Fruit fly (Drosophila melanogaster) whole organism, embryonic: ENCODE measurements around the gene Mon1.

Experiments used
- ATbp ChIP-seq: fragments of 200-800 bp; sonication (Bioruptor generic); optimal IDR thresholded peaks from 2 replicates; lab custom pipeline; 2017; ENCODE audit warnings: missing biosample characterization, mild to moderate bottlenecking, missing genetic modification characterization, missing genetic modification reagents
- Antp ChIP-seq: fragments of 200-800 bp; sonication (Bioruptor generic); optimal IDR thresholded peaks from 3 replicates; lab custom pipeline; 2016; ENCODE audit warnings: missing biosample characterization, missing genetic modification characterization
- CG10209 ChIP-seq: fragments of 200-800 bp; sonication (Bioruptor generic); optimal IDR thresholded peaks from 3 replicates; lab custom pipeline; 2017; ENCODE audit warnings: missing biosample characterization, mild to moderate bottlenecking, missing genetic modification characterization, missing genetic modification reagents
- CG10431 ChIP-seq: fragments of 200-800 bp; sonication (Bioruptor generic); optimal IDR thresholded peaks from 3 replicates; lab custom pipeline; 2018; ENCODE audit warnings: missing biosample characterization, mild to moderate bottlenecking, missing genetic modification characterization
- CG10565 ChIP-seq: fragments of 200-800 bp; sonication (Bioruptor generic); optimal IDR thresholded peaks from 3 replicates; lab custom pipeline; 2016; ENCODE audit warnings: missing biosample characterization, mild to moderate bottlenecking, missing genetic modification characterization
- CG10654 ChIP-seq: fragments of 200-800 bp; sonication (Bioruptor generic); optimal IDR thresholded peaks from 2 replicates; lab custom pipeline; 2016; ENCODE audit warnings: missing biosample characterization, missing genetic modification characterization
- CG11398 ChIP-seq: fragments of 200-800 bp; sonication (Bioruptor generic); optimal IDR thresholded peaks from 2 replicates; lab custom pipeline; 2016; ENCODE audit warnings: missing biosample characterization, missing genetic modification characterization
- CG11696 ChIP-seq: fragments of 200-800 bp; sonication (Bioruptor generic); IDR thresholded peaks from 2 replicates; pipeline ENCODE4 v1.3.6; 2022; ENCODE audit warnings: missing biosample characterization, missing genetic modification characterization
- CG12104 ChIP-seq: fragments of 200-800 bp; sonication (Bioruptor generic); optimal IDR thresholded peaks from 3 replicates; lab custom pipeline; 2016; ENCODE audit warnings: missing biosample characterization, missing genetic modification characterization
- CG14965 ChIP-seq: fragments of 200-800 bp; sonication (Bioruptor generic); optimal IDR thresholded peaks from 2 replicates; lab custom pipeline; 2016; ENCODE audit warnings: missing biosample characterization, missing genetic modification characterization, borderline replicate concordance
- CG1529 ChIP-seq: fragments of 200-800 bp; sonication (Bioruptor generic); optimal IDR thresholded peaks from 3 replicates; lab custom pipeline; 2018; ENCODE audit warnings: missing biosample characterization, missing genetic modification characterization
- CG16815 ChIP-seq: fragments of 200-800 bp; sonication (Bioruptor generic); optimal IDR thresholded peaks from 3 replicates; lab custom pipeline; 2017; ENCODE audit warnings: missing biosample characterization, mild to moderate bottlenecking, missing genetic modification characterization
- CG17385 ChIP-seq: fragments of 200-800 bp; sonication (Bioruptor generic); optimal IDR thresholded peaks from 3 replicates; lab custom pipeline; 2018; ENCODE audit warnings: missing biosample characterization, mild to moderate bottlenecking, missing genetic modification characterization
- CG17912 ChIP-seq: fragments of 200-800 bp; sonication (Bioruptor generic); optimal IDR thresholded peaks from 2 replicates; lab custom pipeline; 2018; ENCODE audit warnings: missing biosample characterization, mild to moderate bottlenecking, missing genetic modification characterization
- CG5180 ChIP-seq: fragments of 200-800 bp; sonication (Bioruptor generic); optimal IDR thresholded peaks from 3 replicates; lab custom pipeline; 2017; ENCODE audit warnings: missing biosample characterization, missing genetic modification characterization, mild to moderate bottlenecking, moderate library complexity, missing genetic modification reagents
- CG6813 ChIP-seq: fragments of 200-800 bp; sonication (Bioruptor generic); optimal IDR thresholded peaks from 2 replicates; lab custom pipeline; 2017; ENCODE audit warnings: missing biosample characterization, missing genetic modification characterization, mild to moderate bottlenecking, moderate library complexity, missing genetic modification reagents
- CG6854 ChIP-seq: fragments of 200-800 bp; sonication (Bioruptor generic); optimal IDR thresholded peaks from 3 replicates; lab custom pipeline; 2017; ENCODE audit warnings: missing biosample characterization, mild to moderate bottlenecking, missing genetic modification characterization
- CG8359 ChIP-seq: fragments of 200-800 bp; sonication (Bioruptor generic); optimal IDR thresholded peaks from 2 replicates; lab custom pipeline; 2017; ENCODE audit warnings: missing biosample characterization, mild to moderate bottlenecking, missing genetic modification characterization, borderline replicate concordance
- CG9609 ChIP-seq: fragments of 200-800 bp; sonication (Bioruptor generic); optimal IDR thresholded peaks from 3 replicates; lab custom pipeline; 2016; ENCODE audit warnings: missing biosample characterization, missing genetic modification characterization
- CG9797 ChIP-seq: fragments of 200-800 bp; sonication (Bioruptor generic); optimal IDR thresholded peaks from 3 replicates; lab custom pipeline; 2018; ENCODE audit warnings: missing biosample characterization, mild to moderate bottlenecking, missing genetic modification characterization
- Chrac-16 ChIP-seq: fragments of 200-800 bp; sonication (Bioruptor generic); optimal IDR thresholded peaks from 3 replicates; lab custom pipeline; 2016; ENCODE audit warnings: missing biosample characterization, missing genetic modification characterization
- D19A ChIP-seq: fragments of 200-800 bp; optimal IDR thresholded peaks from 3 replicates; lab custom pipeline; 2019; ENCODE audit warnings: missing biosample characterization, mild to moderate bottlenecking, missing genetic modification characterization, moderate library complexity
- Dbx ChIP-seq: fragments of 200-800 bp; sonication (Bioruptor generic); IDR thresholded peaks from 3 replicates; pipeline ENCODE4 v1.3.6; 2022; ENCODE audit warnings: missing biosample characterization, missing genetic modification characterization
- Doc3 ChIP-seq: fragments of 200-800 bp; sonication (Bioruptor generic); IDR thresholded peaks from 3 replicates; pipeline ENCODE4 v1.3.6; 2022; ENCODE audit warnings: missing biosample characterization, missing genetic modification characterization; ENCODE audit not compliant: partially characterized antibody
- Dp ChIP-seq: fragments of 200-800 bp; sonication (Bioruptor generic); optimal IDR thresholded peaks from 2 replicates; lab custom pipeline; 2018; ENCODE audit warnings: missing biosample characterization, mild to moderate bottlenecking, missing genetic modification characterization, moderate library complexity
- Fer2 ChIP-seq: fragments of 200-800 bp; sonication (Bioruptor generic); optimal IDR thresholded peaks from 2 replicates; lab custom pipeline; 2018; ENCODE audit warnings: missing biosample characterization, mild to moderate bottlenecking, missing genetic modification characterization, moderate library complexity
- Mes4 ChIP-seq: fragments of 200-800 bp; sonication (Bioruptor generic); optimal IDR thresholded peaks from 2 replicates; lab custom pipeline; 2016; ENCODE audit warnings: missing biosample characterization, missing genetic modification characterization
- NC2β ChIP-seq: fragments of 200-800 bp; sonication (Bioruptor generic); optimal IDR thresholded peaks from 2 replicates; lab custom pipeline; 2016; ENCODE audit warnings: missing biosample characterization, missing genetic modification characterization
- NK7.1 ChIP-seq: fragments of 200-800 bp; sonication (Bioruptor generic); optimal IDR thresholded peaks from 3 replicates; lab custom pipeline; 2016; ENCODE audit warnings: missing biosample characterization, missing genetic modification characterization
- Ptx1 ChIP-seq: fragments of 200-800 bp; sonication (Bioruptor generic); IDR thresholded peaks from 2 replicates; pipeline ENCODE4 v1.3.6; 2022; ENCODE audit warnings: missing biosample characterization, missing genetic modification characterization
- Scr ChIP-seq: fragments of 200-800 bp; sonication (Bioruptor generic); IDR thresholded peaks from 2 replicates; pipeline ENCODE4 v1.3.6; 2022; ENCODE audit warnings: missing biosample characterization, missing genetic modification characterization; ENCODE audit not compliant: partially characterized antibody
- abd-A ChIP-seq: fragments of 200-800 bp; sonication (Bioruptor generic); optimal IDR thresholded peaks from 3 replicates; lab custom pipeline; 2019; ENCODE audit warnings: missing biosample characterization, mild to moderate bottlenecking, missing genetic modification characterization, moderate library complexity
- cwo ChIP-seq: fragments of 200-800 bp; sonication (Bioruptor generic); optimal IDR thresholded peaks from 3 replicates; lab custom pipeline; 2017; ENCODE audit warnings: missing biosample characterization, missing genetic modification characterization, mild to moderate bottlenecking, moderate library complexity, missing genetic modification reagents
- dati ChIP-seq: fragments of 200-800 bp; sonication (Bioruptor generic); IDR thresholded peaks from 2 replicates; pipeline ENCODE4 v1.3.6; 2022; ENCODE audit warnings: missing biosample characterization, missing genetic modification characterization
- dmrt99B ChIP-seq: fragments of 200-800 bp; sonication (Bioruptor generic); optimal IDR thresholded peaks from 2 replicates; lab custom pipeline; 2018; ENCODE audit warnings: missing biosample characterization, mild to moderate bottlenecking, missing genetic modification characterization, moderate library complexity
- esg ChIP-seq: fragments of 200-800 bp; sonication (Bioruptor generic); conservative IDR thresholded peaks from 2 replicates; pipeline ENCODE4 v1.3.6; 2022; ENCODE audit warnings: missing biosample characterization, missing genetic modification characterization
- hb ChIP-seq: fragments of 200-800 bp; sonication (Bioruptor generic); IDR thresholded peaks from 3 replicates; pipeline ENCODE4 v1.3.6; 2022; ENCODE audit warnings: missing biosample characterization, missing genetic modification characterization; ENCODE audit not compliant: partially characterized antibody
- ken ChIP-seq: fragments of 200-800 bp; sonication (Bioruptor generic); IDR thresholded peaks from 3 replicates; pipeline ENCODE4 v1.3.6; 2022; ENCODE audit warnings: missing biosample characterization, missing genetic modification characterization
- lab ChIP-seq: fragments of 200-800 bp; sonication (Bioruptor generic); optimal IDR thresholded peaks from 3 replicates; lab custom pipeline; 2017; ENCODE audit warnings: missing biosample characterization, missing genetic modification characterization, mild to moderate bottlenecking, moderate library complexity, missing genetic modification reagents
- nmo ChIP-seq: fragments of 200-800 bp; sonication (Bioruptor generic); optimal IDR thresholded peaks from 2 replicates; lab custom pipeline; 2018; ENCODE audit warnings: missing biosample characterization, mild to moderate bottlenecking, missing genetic modification characterization, moderate library complexity
- oc ChIP-seq: fragments of 200-800 bp; sonication (Bioruptor generic); optimal IDR thresholded peaks from 2 replicates; lab custom pipeline; 2018; ENCODE audit warnings: missing biosample characterization, mild to moderate bottlenecking, missing genetic modification characterization, moderate library complexity
- otp ChIP-seq: fragments of 200-800 bp; sonication (Bioruptor generic); IDR thresholded peaks from 3 replicates; pipeline ENCODE4, ENCODE4 v1.3.6; 2022; ENCODE audit warnings: missing biosample characterization, missing genetic modification characterization
- pb ChIP-seq: fragments of 200-800 bp; sonication (Bioruptor generic); optimal IDR thresholded peaks from 3 replicates; lab custom pipeline; 2016; ENCODE audit warnings: missing biosample characterization, missing genetic modification characterization
- ro ChIP-seq: fragments of 200-800 bp; sonication (Bioruptor generic); IDR thresholded peaks from 2 replicates; pipeline ENCODE4 v1.3.6; 2022; ENCODE audit warnings: missing biosample characterization, missing genetic modification characterization
- row ChIP-seq: fragments of 200-800 bp; sonication (Bioruptor generic); IDR thresholded peaks from 3 replicates; pipeline ENCODE4 v1.3.6; 2022; ENCODE audit warnings: missing biosample characterization, missing genetic modification characterization
- sqz ChIP-seq: fragments of 200-800 bp; sonication (Bioruptor generic); optimal IDR thresholded peaks from 3 replicates; lab custom pipeline; 2018; ENCODE audit warnings: missing biosample characterization, mild to moderate bottlenecking, missing genetic modification characterization
- unpg ChIP-seq: fragments of 200-800 bp; sonication (Bioruptor generic); optimal IDR thresholded peaks from 3 replicates; lab custom pipeline; 2018; ENCODE audit warnings: missing biosample characterization, mild to moderate bottlenecking, missing genetic modification characterization, moderate library complexity
- vvl ChIP-seq: fragments of 200-800 bp; sonication (Bioruptor generic); IDR thresholded peaks from 2 replicates; pipeline ENCODE4 v1.3.6; 2022; ENCODE audit warnings: missing biosample characterization, missing genetic modification characterization

The Mon1 gene

DNA sequence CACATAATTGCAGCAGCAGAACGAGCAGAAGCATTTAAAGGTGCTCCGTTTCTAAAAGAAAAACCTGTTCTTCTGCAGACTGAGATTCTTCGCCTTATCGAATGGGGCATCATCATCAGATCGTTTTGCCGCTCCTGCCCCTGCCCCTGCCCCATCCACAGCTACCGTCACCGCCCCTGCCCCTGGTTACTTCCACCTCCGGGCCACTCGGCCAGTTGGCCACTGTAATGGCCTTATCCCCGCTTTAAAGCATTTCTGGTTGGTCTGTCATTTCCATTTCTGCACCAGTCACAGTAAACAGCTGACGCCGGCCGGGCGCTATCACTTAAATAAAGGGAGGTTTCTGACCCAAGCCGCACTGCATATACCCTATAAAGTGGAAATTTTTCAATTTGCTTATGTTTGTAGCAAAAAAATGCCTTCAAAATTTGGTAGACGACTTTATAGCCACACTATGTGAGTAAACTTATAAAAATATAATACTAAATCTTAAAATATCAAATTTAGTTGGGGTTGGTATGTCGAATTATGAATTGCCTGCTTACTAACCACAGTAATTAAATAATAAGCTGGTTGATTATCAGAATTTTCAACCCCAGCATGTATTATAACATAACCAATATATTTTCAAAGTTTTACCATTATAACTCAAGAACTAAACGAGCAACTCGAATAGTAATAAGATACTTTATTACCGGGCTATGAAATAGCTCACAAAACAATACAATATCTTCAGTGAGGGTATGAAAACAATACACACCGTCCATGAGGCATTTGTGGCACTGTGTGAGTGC is 39.5 kb upstream of the Mon1 start (continued):
- no peak for TF ChIP-seq NC2β (GFP tag; lab: Kevin White, UChicago)
- TF ChIP-seq lab (GFP tag; lab: Kevin White, UChicago): peak; percentile 17
- peak; percentile 68 for TF ChIP-seq Ptx1 (GFP tag; lab: Robert Waterston, UW)
- peak; percentile 47 for TF ChIP-seq Fer2 (tag; lab: Kevin White, UChicago)
- TF ChIP-seq CG10209: peak; percentile 82
- peak; percentile 42; the same call in 1 of the 3 replicates for TF ChIP-seq ken (GFP tag; lab: Robert Waterston, UW)
- peak; percentile 3 for TF ChIP-seq NK7.1
- no peak for TF ChIP-seq cwo (GFP tag; lab: Kevin White, UChicago)
- TF ChIP-seq CG12104 (GFP tag; lab: Kevin White, UChicago): peak; percentile 62
- peak; percentile 67 for TF ChIP-seq vvl
- TF ChIP-seq dati (GFP tag; lab: Robert Waterston, UW): no peak
- TF ChIP-seq CG16815 (GFP tag; lab: Kevin White, UChicago): peak; percentile 78
- peak; percentile 83 for TF ChIP-seq nmo (GFP tag; lab: Kevin White, UChicago)
- peak; percentile 2 for TF ChIP-seq pb (GFP tag; lab: Kevin White, UChicago)
- no peak for TF ChIP-seq hb (GFP tag; lab: Robert Waterston, UW)
- TF ChIP-seq esg (GFP tag; lab: Robert Waterston, UW): 0 out of 2 replicates have a peak, but pooled peaks have one; percentile 11
- no peak; the same call in 2 of the 3 replicates for TF ChIP-seq Doc3 (GFP tag; lab: Robert Waterston, UW)
- TF ChIP-seq CG17385 (GFP tag; lab: Kevin White, UChicago): peak; percentile 64
- TF ChIP-seq CG9609 (GFP tag; lab: Kevin White, UChicago): peak; percentile 26
- peak; percentile 9 for TF ChIP-seq Mes4 (GFP tag; lab: Kevin White, UChicago)
- no peak for TF ChIP-seq CG11398 (GFP tag; lab: Kevin White, UChicago)
- TF ChIP-seq row (GFP tag; lab: Robert Waterston, UW): peak; percentile 96
- TF ChIP-seq dmrt99B (tag; lab: Kevin White, UChicago): peak; percentile 72
- peak; percentile 41 for TF ChIP-seq unpg (GFP tag; lab: Kevin White, UChicago)
- TF ChIP-seq Scr (GFP tag; lab: Robert Waterston, UW): no peak
- TF ChIP-seq CG5180 (GFP tag; lab: Kevin White, UChicago): peak; percentile 20
- peak; percentile 24 for TF ChIP-seq CG6854 (GFP tag; lab: Kevin White, UChicago)
- TF ChIP-seq otp (GFP tag; lab: Robert Waterston, UW): no peak
- no peak for TF ChIP-seq CG10565 (GFP tag; lab: Kevin White, UChicago)
- TF ChIP-seq sqz (GFP tag; lab: Kevin White, UChicago): no peak
- TF ChIP-seq CG11696 (GFP tag; lab: Robert Waterston, UW): no peak
- peak; percentile 75 for TF ChIP-seq Chrac-16 (GFP tag; lab: Kevin White, UChicago)
- no peak for TF ChIP-seq CG9797 (GFP tag; lab: Kevin White, UChicago)
- peak; percentile 100 for TF ChIP-seq D19A (tag; lab: Kevin White, UChicago)
- peak; percentile 44 for TF ChIP-seq CG6813 (GFP tag; lab: Kevin White, UChicago)
- TF ChIP-seq CG1529 (GFP tag; lab: Kevin White, UChicago): peak; percentile 54
- no peak for TF ChIP-seq abd-A (tag; lab: Kevin White, UChicago)
- peak; percentile 60 for TF ChIP-seq ATbp (GFP tag; lab: Kevin White, UChicago)
- TF ChIP-seq CG10431 (GFP tag; lab: Kevin White, UChicago): peak; percentile 56
- peak; percentile 40; the same call in 1 of the 3 replicates for TF ChIP-seq Dbx (GFP tag; lab: Robert Waterston, UW)
- TF ChIP-seq CG10654: peak; percentile 30
- no peak for TF ChIP-seq CG17912 (GFP tag; lab: Kevin White, UChicago)
- no peak for TF ChIP-seq Dp (GFP tag; lab: Kevin White, UChicago)
- TF ChIP-seq Antp: no peak
- TF ChIP-seq oc (tag; lab: Kevin White, UChicago): no peak
- peak; percentile 1 for TF ChIP-seq CG8359 (GFP tag; lab: Kevin White, UChicago)
- TF ChIP-seq ro (GFP tag; lab: Robert Waterston, UW): no peak
- no peak for TF ChIP-seq CG14965 (GFP tag; lab: Kevin White, UChicago)
